Fruit fly (Drosophila melanogaster): Measurements from ENCODE around the gene Nup154.

Nup154 gene

dm6 chr2L:11057333-11058110, 52.9 kb downstream of the Nup154 start (continued):
- peak; percentile 67 for TF ChIP-seq CG33557 (GFP tag; optimal IDR thresholded peaks at IDR 0.05)
- TF ChIP-seq trh (GFP tag; optimal IDR thresholded peaks at IDR 0.05) = no peak
- peak; percentile 77 for TF ChIP-seq org-1 (GFP tag; optimal IDR thresholded peaks at IDR 0.05)
- TF ChIP-seq CG8281 (tag; optimal IDR thresholded peaks at IDR 0.05) = peak; percentile 45
- TF ChIP-seq CG6175 (GFP tag; IDR thresholded peaks at IDR 0.05) = no peak
- peak; percentile 85 for TF ChIP-seq CG2120 (GFP tag; optimal IDR thresholded peaks at IDR 0.05)
- peak; percentile 56 for TF ChIP-seq CG11723 (GFP tag; optimal IDR thresholded peaks at IDR 0.05)
- TF ChIP-seq Bgb (GFP tag; IDR thresholded peaks at IDR 0.05; ENCODE audit: partially characterized antibody) = peak; percentile 56; the same call in 1 of the 2 replicates
- peak; percentile 40 for TF ChIP-seq CG9609 (GFP tag; optimal IDR thresholded peaks at IDR 0.05)
- TF ChIP-seq ranshi (GFP tag; IDR thresholded peaks at IDR 0.05) = peak; percentile 33
- peak; percentile 71 for TF ChIP-seq CG13775 (GFP tag; optimal IDR thresholded peaks at IDR 0.05)
- TF ChIP-seq unpg (GFP tag; optimal IDR thresholded peaks at IDR 0.05) = peak; percentile 80
- peak; percentile 35; the same call in 1 of the 2 replicates for TF ChIP-seq Oaz (GFP tag; IDR thresholded peaks at IDR 0.05)
- peak; percentile 65 for TF ChIP-seq CG17328 (GFP tag; IDR thresholded peaks at IDR 0.05)
- TF ChIP-seq CG14667 (GFP tag; IDR thresholded peaks at IDR 0.05) = peak; percentile 52; the same call in 1 of the 2 replicates
- peak; percentile 99 for TF ChIP-seq grau (tag; optimal IDR thresholded peaks at IDR 0.05)
- TF ChIP-seq gsb-n (tag; optimal IDR thresholded peaks at IDR 0.05) = peak; percentile 50
- TF ChIP-seq Bdp1 (GFP tag; optimal IDR thresholded peaks at IDR 0.05) = peak; percentile 46
- TF ChIP-seq YL-1 (GFP tag; optimal IDR thresholded peaks at IDR 0.05) = peak; percentile 19
- TF ChIP-seq stwl (tag; optimal IDR thresholded peaks at IDR 0.05) = no peak
- peak; percentile 32; the same call in 1 of the 2 replicates for TF ChIP-seq Lim3 (GFP tag; IDR thresholded peaks at IDR 0.05)
- TF ChIP-seq rib (GFP tag; IDR thresholded peaks at IDR 0.05) = peak; percentile 80
- TF ChIP-seq CG4282 (GFP tag; optimal IDR thresholded peaks at IDR 0.05) = peak; percentile 21
- peak; percentile 46 for TF ChIP-seq schlank (tag; optimal IDR thresholded peaks at IDR 0.05)
- TF ChIP-seq Deaf1 (tag; optimal IDR thresholded peaks at IDR 0.05) = peak; percentile 77
- peak; percentile 13 for TF ChIP-seq CG3065 (GFP tag; optimal IDR thresholded peaks at IDR 0.05)
- peak in 1 of 2 experiments; percentile 3 for TF ChIP-seq insv (GFP tag; optimal IDR thresholded peaks at IDR 0.05)
- peak; percentile 63 for TF ChIP-seq CG32772 (GFP tag; IDR thresholded peaks at IDR 0.05)
- TF ChIP-seq CG10274 (GFP tag; optimal IDR thresholded peaks at IDR 0.05) = no peak
- TF ChIP-seq CG31224 (GFP tag; IDR thresholded peaks at IDR 0.05) = no peak
- peak; percentile 59 for TF ChIP-seq CG14441 (GFP tag; IDR thresholded peaks at IDR 0.05)
- no peak for TF ChIP-seq toy (GFP tag; IDR thresholded peaks at IDR 0.05)
- peak; percentile 3 for TF ChIP-seq CG10431 (GFP tag; optimal IDR thresholded peaks at IDR 0.05)
- peak; percentile 54 for TF ChIP-seq bab2 (GFP tag; optimal IDR thresholded peaks at IDR 0.05)
- TF ChIP-seq CG2199 (GFP tag; IDR thresholded peaks at IDR 0.05) = no peak
- TF ChIP-seq Tbp (GFP tag; optimal IDR thresholded peaks at IDR 0.05) = no peak
- no peak for TF ChIP-seq Scr (GFP tag; IDR thresholded peaks at IDR 0.05; ENCODE audit: partially characterized antibody)
- TF ChIP-seq CG9215 (GFP tag; IDR thresholded peaks at IDR 0.05) = no peak; the same call in 1 of the 2 replicates
- TF ChIP-seq B-H1 (GFP tag; IDR thresholded peaks at IDR 0.05) = peak; percentile 71
- peak; percentile 75 for TF ChIP-seq CG10366 (GFP tag; IDR thresholded peaks at IDR 0.05)
- 0 out of 2 replicates have a peak, but pooled peaks have one; percentile 12 for TF ChIP-seq gsb (GFP tag; IDR thresholded peaks at IDR 0.05)
- TF ChIP-seq CG8765 (GFP tag; IDR thresholded peaks at IDR 0.05) = no peak
- TF ChIP-seq Hsf (GFP tag; optimal IDR thresholded peaks at IDR 0.05) = peak; percentile 81
- TF ChIP-seq CG2875 (GFP tag; optimal IDR thresholded peaks at IDR 0.05) = peak; percentile 60
- peak; percentile 7 for TF ChIP-seq Mes4 (GFP tag; optimal IDR thresholded peaks at IDR 0.05)
- TF ChIP-seq Fer2 (tag; optimal IDR thresholded peaks at IDR 0.05) = peak; percentile 23
- TF ChIP-seq Dbx (GFP tag; IDR thresholded peaks at IDR 0.05) = no peak
- peak; percentile 27 for TF ChIP-seq da (GFP tag; optimal IDR thresholded peaks at IDR 0.05)
- TF ChIP-seq Rfx (GFP tag; IDR thresholded peaks at IDR 0.05) = peak; percentile 87
- TF ChIP-seq Sry-β (GFP tag; optimal IDR thresholded peaks at IDR 0.05) = no peak
